Worm (Caenorhabditis elegans) whole organism, midembryonic: ENCODE data around the gene T24B8.3.
A peak's percentile ranks its signal among the peaks of the same experiment; 100 is the strongest.

ENCODE experiments used
- T22C8.4 ChIP-seq: fragments of 200-800 bp; sonication (Bioruptor generic); IDR thresholded peaks from 2 replicates; pipeline ENCODE4 v1.3.6; 2022; ENCODE audit warnings: missing genetic modification characterization, missing compliant biosample characterization
- cog-1 ChIP-seq: sonication (generic microtip); optimal IDR thresholded peaks from 2 replicates; lab custom pipeline; 2016; ENCODE audit warnings: missing genetic modification characterization, missing compliant biosample characterization
- flt-1 ChIP-seq: fragments of 200-800 bp; sonication (Bioruptor generic); IDR thresholded peaks from 2 replicates; pipeline ENCODE4 v1.3.6; 2022; ENCODE audit warnings: missing genetic modification characterization, missing compliant biosample characterization
- klf-2 ChIP-seq: fragments of 200-800 bp; sonication (Bioruptor generic); conservative IDR thresholded peaks from 2 replicates; pipeline ENCODE4 v1.3.6; 2022; ENCODE audit warnings: missing genetic modification reagents, missing genetic modification characterization, missing compliant biosample characterization
- med-1 ChIP-seq: sonication (generic microtip); optimal IDR thresholded peaks from 2 replicates; lab custom pipeline; 2017; ENCODE audit warnings: missing genetic modification characterization, mild to moderate bottlenecking, missing compliant biosample characterization, antibody characterized with exemption, missing genetic modification reagents; ENCODE audit not compliant: insufficient read depth
- ref-1 ChIP-seq: fragments of 200-800 bp; sonication (Bioruptor generic); conservative IDR thresholded peaks from 2 replicates; pipeline ENCODE4 v1.3.6; 2022; ENCODE audit warnings: missing genetic modification reagents, missing genetic modification characterization, missing compliant biosample characterization
- tab-1 ChIP-seq: fragments of 200-800 bp; sonication (Bioruptor generic); IDR thresholded peaks from 2 replicates; pipeline ENCODE4 v1.3.6; 2022; ENCODE audit warnings: missing genetic modification characterization, missing compliant biosample characterization
- ztf-23 ChIP-seq: fragments of 200-800 bp; sonication (Bioruptor generic); IDR thresholded peaks from 2 replicates; pipeline ENCODE4 v1.3.6; 2022; ENCODE audit warnings: missing genetic modification reagents, missing genetic modification characterization, missing compliant biosample characterization
- ztf-29 ChIP-seq: fragments of 200-800 bp; sonication (Bioruptor generic); IDR thresholded peaks from 2 replicates; pipeline ENCODE4 v1.3.6; 2022; ENCODE audit warnings: missing genetic modification reagents, missing genetic modification characterization, missing compliant biosample characterization

The T24B8.3 gene

ce11 chrII:9070740-9071139 is 9.8 kb upstream of the T24B8.3 start, which contains the start of gene T24B8.4:
T24B8.4 (minus strand) TSS chrII:9070840.
- TF ChIP-seq klf-2: no peak
- no peak for TF ChIP-seq ztf-23 (GFP tag; lab: Robert Waterston, UW)
- TF ChIP-seq med-1 (GFP tag; lab: Kevin White, UChicago): no peak
- no peak for TF ChIP-seq flt-1 (GFP tag; lab: Robert Waterston, UW)
- no peak for TF ChIP-seq ref-1 (GFP tag; lab: Robert Waterston, UW)
- no peak for TF ChIP-seq ztf-29 (GFP tag; lab: Robert Waterston, UW)
- TF ChIP-seq tab-1: no peak
- no peak for TF ChIP-seq cog-1
- no peak for TF ChIP-seq T22C8.4 (GFP tag; lab: Robert Waterston, UW)

- TF ChIP-seq klf-2 (no peak), T22C8.4 (GFP tag; lab: Robert Waterston, UW) (no peak), ztf-23 (GFP tag; lab: Robert Waterston, UW) (no peak), cog-1 (no peak), med-1 (GFP tag; lab: Kevin White, UChicago) (no peak), flt-1 (GFP tag; lab: Robert Waterston, UW) (no peak), ztf-29 (GFP tag; lab: Robert Waterston, UW) (no peak), ref-1 (GFP tag; lab: Robert Waterston, UW) (no peak), tab-1 (no peak)
Measured at ce11 chrII:9069836-9070235, 8.9 kb upstream of the T24B8.3 start.

ce11 chrII:9064437-9064836 is 3.5 kb upstream of the T24B8.3 start:
- TF ChIP-seq klf-2 (no peak), ref-1 (GFP tag; lab: Robert Waterston, UW) (no peak), tab-1 (no peak), med-1 (GFP tag; lab: Kevin White, UChicago) (no peak), T22C8.4 (GFP tag; lab: Robert Waterston, UW) (no peak), cog-1 (no peak), ztf-23 (GFP tag; lab: Robert Waterston, UW) (no peak), flt-1 (GFP tag; lab: Robert Waterston, UW) (no peak), ztf-29 (GFP tag; lab: Robert Waterston, UW) (no peak)

ce11 chrII:9063350-9063749 is 2.4 kb upstream of the T24B8.3 start:
- TF ChIP-seq ztf-29 (GFP tag; lab: Robert Waterston, UW): no peak
- TF ChIP-seq tab-1: no peak
- TF ChIP-seq flt-1 (GFP tag; lab: Robert Waterston, UW): no peak
- TF ChIP-seq klf-2: no peak
- TF ChIP-seq T22C8.4 (GFP tag; lab: Robert Waterston, UW): no peak
- no peak for TF ChIP-seq med-1 (GFP tag; lab: Kevin White, UChicago)
- no peak for TF ChIP-seq ztf-23 (GFP tag; lab: Robert Waterston, UW)
- TF ChIP-seq ref-1 (GFP tag; lab: Robert Waterston, UW): no peak
- no peak for TF ChIP-seq cog-1

ce11 chrII:9062261-9062948 is 1.5 kb upstream of the T24B8.3 start:
- TF ChIP-seq cog-1 (no peak), tab-1 (no peak), ztf-23 (GFP tag; lab: Robert Waterston, UW) (no peak), T22C8.4 (GFP tag; lab: Robert Waterston, UW) (no peak), ztf-29 (GFP tag; lab: Robert Waterston, UW) (no peak), flt-1 (GFP tag; lab: Robert Waterston, UW) (no peak), klf-2 (no peak), ref-1 (GFP tag; lab: Robert Waterston, UW) (no peak), med-1 (GFP tag; lab: Kevin White, UChicago) (no peak)

- TF ChIP-seq med-1 (GFP tag; lab: Kevin White, UChicago) (no peak), T22C8.4 (GFP tag; lab: Robert Waterston, UW) (no peak), flt-1 (GFP tag; lab: Robert Waterston, UW) (peak; percentile 29; the same call in 1 of the 2 replicates), tab-1 (0 out of 2 replicates have a peak, but pooled peaks have one; percentile 21), ref-1 (GFP tag; lab: Robert Waterston, UW) (no peak), ztf-23 (GFP tag; lab: Robert Waterston, UW) (no peak), cog-1 (peak; percentile 75), klf-2 (no peak), ztf-29 (GFP tag; lab: Robert Waterston, UW) (peak; percentile 7; the same call in 1 of the 2 replicates)
Measured at ce11 chrII:9061557-9062183, 733 bp upstream of the T24B8.3 start.

ce11 chrII:9060332-9060840 is 551 bp downstream of the T24B8.3 start:
- TF ChIP-seq flt-1 (GFP tag; lab: Robert Waterston, UW) (peak; percentile 71), T22C8.4 (GFP tag; lab: Robert Waterston, UW) (no peak), med-1 (GFP tag; lab: Kevin White, UChicago) (no peak), ztf-23 (GFP tag; lab: Robert Waterston, UW) (peak; percentile 61), cog-1 (peak; percentile 93), klf-2 (no peak), ztf-29 (GFP tag; lab: Robert Waterston, UW) (peak; percentile 75), tab-1 (peak; percentile 53; the same call in 1 of the 2 replicates), ref-1 (GFP tag; lab: Robert Waterston, UW) (no peak)

- TF ChIP-seq T22C8.4 (GFP tag; lab: Robert Waterston, UW): no peak
- TF ChIP-seq med-1 (GFP tag; lab: Kevin White, UChicago): no peak
- TF ChIP-seq cog-1: no peak
- TF ChIP-seq ztf-29 (GFP tag; lab: Robert Waterston, UW): 0 out of 2 replicates have a peak, but pooled peaks have one; percentile 20
- TF ChIP-seq flt-1 (GFP tag; lab: Robert Waterston, UW): peak; percentile 56; the same call in 1 of the 2 replicates
- TF ChIP-seq ztf-23 (GFP tag; lab: Robert Waterston, UW): no peak
- TF ChIP-seq tab-1: no peak
Measured at ce11 chrII:9059010-9059409, 1.9 kb downstream of the T24B8.3 start.
